Fruit fly (Drosophila melanogaster) whole organism, prepupa: ENCODE measurements around the gene CG46314.
A peak's percentile ranks its signal among the peaks of the same experiment; 100 is the strongest.

Experiments
- Blimp-1 ChIP-seq: fragments of 200-800 bp; sonication (Bioruptor generic); optimal IDR thresholded peaks from 3 replicates; lab custom pipeline; 2017; ENCODE audit warnings: missing biosample characterization, missing genetic modification characterization, mild to moderate bottlenecking, moderate library complexity, missing genetic modification reagents
- CG10631 ChIP-seq: fragments of 200-800 bp; sonication (Bioruptor generic); optimal IDR thresholded peaks from 2 replicates; lab custom pipeline; 2016; ENCODE audit warnings: missing biosample characterization, missing genetic modification characterization
- CG10669 ChIP-seq: fragments of 200-800 bp; sonication (Bioruptor generic); optimal IDR thresholded peaks from 3 replicates; lab custom pipeline; 2018; ENCODE audit warnings: missing biosample characterization, mild to moderate bottlenecking, missing genetic modification characterization, moderate library complexity
- CG11294 ChIP-seq: fragments of 200-800 bp; sonication (Bioruptor generic); IDR thresholded peaks from 2 replicates; pipeline ENCODE4 v1.3.6; 2022; ENCODE audit warnings: missing biosample characterization, missing genetic modification characterization
- CG11762 ChIP-seq: fragments of 200-800 bp; sonication (Bioruptor generic); optimal IDR thresholded peaks from 3 replicates; lab custom pipeline; 2016; ENCODE audit warnings: missing biosample characterization, missing genetic modification characterization; ENCODE audit not compliant: insufficient read depth
- CG11902 ChIP-seq: fragments of 200-800 bp; sonication (Bioruptor generic); optimal IDR thresholded peaks from 3 replicates; lab custom pipeline; 2016; ENCODE audit warnings: missing biosample characterization, missing genetic modification characterization
- CG15336 ChIP-seq: fragments of 200-800 bp; sonication (Bioruptor generic); IDR thresholded peaks from 2 replicates; pipeline ENCODE4 v1.3.6; 2022; ENCODE audit warnings: missing biosample characterization, missing genetic modification characterization
- CG1621 ChIP-seq: fragments of 200-800 bp; sonication (Bioruptor generic); optimal IDR thresholded peaks from 3 replicates; lab custom pipeline; 2018; ENCODE audit warnings: missing biosample characterization, mild to moderate bottlenecking, missing genetic modification characterization
- CG16779 ChIP-seq: fragments of 200-800 bp; sonication (Bioruptor generic); optimal IDR thresholded peaks from 3 replicates; lab custom pipeline; 2017; ENCODE audit warnings: missing biosample characterization, mild to moderate bottlenecking, missing genetic modification characterization
- CG3032 ChIP-seq: fragments of 200-800 bp; optimal IDR thresholded peaks from 2 replicates; lab custom pipeline; 2019; ENCODE audit warnings: missing biosample characterization, mild to moderate bottlenecking, missing genetic modification characterization, moderate library complexity
- CG31627 ChIP-seq: fragments of 200-800 bp; sonication (Bioruptor generic); optimal IDR thresholded peaks from 3 replicates; lab custom pipeline; 2016; ENCODE audit warnings: missing biosample characterization, missing genetic modification characterization
- CG32006 ChIP-seq: fragments of 200-800 bp; sonication (Bioruptor generic); optimal IDR thresholded peaks from 3 replicates; lab custom pipeline; 2017; ENCODE audit warnings: missing biosample characterization, mild to moderate bottlenecking, missing genetic modification characterization
- CG34406 ChIP-seq: fragments of 200-800 bp; sonication (Bioruptor generic); optimal IDR thresholded peaks from 3 replicates; lab custom pipeline; 2016; ENCODE audit warnings: missing biosample characterization, missing genetic modification characterization
- CG3919 ChIP-seq: fragments of 200-800 bp; sonication (Bioruptor generic); optimal IDR thresholded peaks from 3 replicates; lab custom pipeline; 2016; ENCODE audit warnings: missing biosample characterization, missing genetic modification characterization
- CG4318 ChIP-seq: fragments of 200-800 bp; sonication (Bioruptor generic); optimal IDR thresholded peaks from 3 replicates; lab custom pipeline; 2017; ENCODE audit warnings: missing biosample characterization, mild to moderate bottlenecking, missing genetic modification characterization
- CG6163 ChIP-seq: fragments of 200-800 bp; sonication (Bioruptor generic); IDR thresholded peaks from 3 replicates; pipeline ENCODE4 v1.3.6; 2022; ENCODE audit warnings: missing biosample characterization, missing genetic modification characterization
- CG6276 ChIP-seq: fragments of 200-800 bp; sonication (Bioruptor generic); optimal IDR thresholded peaks from 2 replicates; lab custom pipeline; 2017; ENCODE audit warnings: missing biosample characterization, mild to moderate bottlenecking, missing genetic modification characterization
- CG6792 ChIP-seq: fragments of 200-800 bp; sonication (Bioruptor generic); optimal IDR thresholded peaks from 3 replicates; lab custom pipeline; 2016; ENCODE audit warnings: missing biosample characterization, missing genetic modification characterization
- CG6808 ChIP-seq: fragments of 200-800 bp; sonication (Bioruptor generic); optimal IDR thresholded peaks from 3 replicates; lab custom pipeline; 2017; ENCODE audit warnings: missing biosample characterization, missing genetic modification characterization, mild to moderate bottlenecking, moderate library complexity, missing genetic modification reagents
- CG6854 ChIP-seq: fragments of 200-800 bp; sonication (Bioruptor generic); optimal IDR thresholded peaks from 2 replicates; lab custom pipeline; 2017; ENCODE audit warnings: missing biosample characterization, mild to moderate bottlenecking, missing genetic modification characterization
- CG7368 ChIP-seq: fragments of 200-800 bp; sonication (Bioruptor generic); optimal IDR thresholded peaks from 3 replicates; lab custom pipeline; 2016; ENCODE audit warnings: missing biosample characterization, missing genetic modification characterization
- CG8119 ChIP-seq: fragments of 200-800 bp; sonication (Bioruptor generic); IDR thresholded peaks from 3 replicates; pipeline ENCODE4 v1.3.6; 2022; ENCODE audit warnings: missing biosample characterization, missing genetic modification characterization
- CG8319 ChIP-seq: fragments of 200-800 bp; sonication (Bioruptor generic); optimal IDR thresholded peaks from 3 replicates; lab custom pipeline; 2016; ENCODE audit warnings: missing biosample characterization, missing genetic modification characterization
- CG8632 ChIP-seq: fragments of 200-800 bp; sonication (Bioruptor generic); optimal IDR thresholded peaks from 3 replicates; lab custom pipeline; 2016; ENCODE audit warnings: missing biosample characterization, missing genetic modification characterization
- CG9139 ChIP-seq: fragments of 200-800 bp; sonication (Bioruptor generic); optimal IDR thresholded peaks from 3 replicates; lab custom pipeline; 2017; ENCODE audit warnings: missing biosample characterization, mild to moderate bottlenecking, missing genetic modification characterization
- Eip75B ChIP-seq: fragments of 200-800 bp; sonication (Bioruptor generic); optimal IDR thresholded peaks from 3 replicates; lab custom pipeline; 2016; ENCODE audit warnings: missing biosample characterization, missing genetic modification characterization
- Eip78C ChIP-seq: fragments of 200-800 bp; sonication (Bioruptor generic); peaks from one replicate; lab custom pipeline; 2016; ENCODE audit warnings: missing biosample characterization, missing genetic modification characterization
- Eip93F ChIP-seq: fragments of 200-800 bp; sonication (Bioruptor generic); optimal IDR thresholded peaks from 2 replicates; lab custom pipeline; 2016; ENCODE audit warnings: missing biosample characterization, mild to moderate bottlenecking, missing genetic modification characterization
- Ets21C ChIP-seq: fragments of 200-800 bp; sonication (Bioruptor generic); optimal IDR thresholded peaks from 3 replicates; lab custom pipeline; 2016; ENCODE audit warnings: missing biosample characterization, missing genetic modification characterization
- Ets96B ChIP-seq: fragments of 200-800 bp; optimal IDR thresholded peaks from 2 replicates; lab custom pipeline; 2019; ENCODE audit warnings: missing biosample characterization, mild to moderate bottlenecking, missing genetic modification characterization, moderate library complexity
- Gug ChIP-seq: fragments of 200-800 bp; sonication (Bioruptor generic); IDR thresholded peaks from 2 replicates; pipeline ENCODE4 v1.3.6; 2022; ENCODE audit warnings: missing biosample characterization, missing genetic modification characterization
- Hr38 ChIP-seq: sonication (Bioruptor generic); optimal IDR thresholded peaks from 2 replicates; lab custom pipeline; 2016; ENCODE audit warnings: missing biosample characterization, missing genetic modification characterization
- Hr39 ChIP-seq: fragments of 200-800 bp; sonication (Bioruptor generic); optimal IDR thresholded peaks from 2 replicates; lab custom pipeline; 2016; ENCODE audit warnings: missing biosample characterization, missing genetic modification characterization
- Hr4 ChIP-seq: fragments of 200-800 bp; sonication (Bioruptor generic); optimal IDR thresholded peaks from 3 replicates; lab custom pipeline; 2016; ENCODE audit warnings: missing biosample characterization, missing genetic modification characterization
- Smox ChIP-seq: fragments of 200-800 bp; sonication (Bioruptor generic); optimal IDR thresholded peaks from 3 replicates; lab custom pipeline; 2016; ENCODE audit warnings: missing biosample characterization, missing genetic modification characterization
- Sox102F ChIP-seq: fragments of 200-800 bp; sonication (Bioruptor generic); optimal IDR thresholded peaks from 2 replicates; lab custom pipeline; 2016; ENCODE audit warnings: missing biosample characterization, mild to moderate bottlenecking, missing genetic modification characterization
- Sox14 ChIP-seq: fragments of 200-800 bp; sonication (Bioruptor generic); optimal IDR thresholded peaks from 3 replicates; lab custom pipeline; 2016; ENCODE audit warnings: missing biosample characterization, missing genetic modification characterization
- Sox15 ChIP-seq: fragments of 200-800 bp; sonication (Bioruptor generic); optimal IDR thresholded peaks from 3 replicates; lab custom pipeline; 2016; ENCODE audit warnings: missing biosample characterization, missing genetic modification characterization
- achi ChIP-seq: fragments of 200-800 bp; sonication (Bioruptor generic); optimal IDR thresholded peaks from 3 replicates; lab custom pipeline; 2016; ENCODE audit warnings: missing biosample characterization, missing genetic modification characterization
- acj6 ChIP-seq: fragments of 200-800 bp; sonication (Bioruptor generic); optimal IDR thresholded peaks from 3 replicates; lab custom pipeline; 2016; ENCODE audit warnings: missing biosample characterization, missing genetic modification characterization
- cyc ChIP-seq: fragments of 200-800 bp; sonication (Bioruptor generic); optimal IDR thresholded peaks from 3 replicates; lab custom pipeline; 2016; ENCODE audit warnings: missing biosample characterization, missing genetic modification characterization
- dsx ChIP-seq: fragments of 200-800 bp; optimal IDR thresholded peaks from 3 replicates; lab custom pipeline; 2019; ENCODE audit warnings: missing biosample characterization, mild to moderate bottlenecking, missing genetic modification characterization, moderate library complexity; ENCODE audit not compliant: poor library complexity, severe bottlenecking
- eg ChIP-seq: fragments of 200-800 bp; sonication (Bioruptor generic); IDR thresholded peaks from 3 replicates; pipeline ENCODE4 v1.3.6; 2022; ENCODE audit warnings: missing biosample characterization, missing genetic modification characterization
- esn ChIP-seq: fragments of 200-800 bp; sonication (Bioruptor generic); optimal IDR thresholded peaks from 2 replicates; lab custom pipeline; 2016; ENCODE audit warnings: missing biosample characterization, mild to moderate bottlenecking, missing genetic modification characterization, moderate library complexity
- fd85E ChIP-seq: fragments of 200-800 bp; sonication (Bioruptor generic); optimal IDR thresholded peaks from 3 replicates; lab custom pipeline; 2016; ENCODE audit warnings: missing biosample characterization, missing genetic modification characterization
- fkh ChIP-seq: fragments of 200-800 bp; sonication (Bioruptor generic); optimal IDR thresholded peaks from 3 replicates; lab custom pipeline; 2017; ENCODE audit warnings: missing biosample characterization, mild to moderate bottlenecking, missing genetic modification characterization, moderate library complexity
- lz ChIP-seq: fragments of 200-800 bp; sonication (Bioruptor generic); optimal IDR thresholded peaks from 3 replicates; lab custom pipeline; 2016; ENCODE audit warnings: missing biosample characterization, missing genetic modification characterization
- net ChIP-seq: fragments of 200-800 bp; sonication (Bioruptor generic); optimal IDR thresholded peaks from 3 replicates; lab custom pipeline; 2016; ENCODE audit warnings: missing biosample characterization, missing genetic modification characterization
- pdm3 ChIP-seq: fragments of 200-800 bp; sonication (Bioruptor generic); optimal IDR thresholded peaks from 3 replicates; lab custom pipeline; 2016; ENCODE audit warnings: missing biosample characterization, missing genetic modification characterization
- spab ChIP-seq: fragments of 200-800 bp; sonication (Bioruptor generic); optimal IDR thresholded peaks from 2 replicates; lab custom pipeline; 2017; ENCODE audit warnings: missing biosample characterization, mild to moderate bottlenecking, missing genetic modification characterization, missing genetic modification reagents
- ss ChIP-seq, 2 experiments: fragments of 200-800 bp; sonication (Bioruptor generic); optimal IDR thresholded peaks; 2 replicates in 1 of 2; 3 replicates in 1 of 2; lab custom pipeline; 2017 to 2018; ENCODE audit warnings: mild to moderate bottlenecking in 2 of 2, missing biosample characterization in 2 of 2, missing genetic modification characterization in 2 of 2, moderate library complexity in 1 of 2
- topi ChIP-seq: fragments of 200-800 bp; sonication (Bioruptor generic); optimal IDR thresholded peaks from 3 replicates; lab custom pipeline; 2016; ENCODE audit warnings: missing biosample characterization, missing genetic modification characterization

The CG46314 gene

dm6 chr2L:21313909-21314400 lies at the start of gene CG46314:
Gene CG46314, plus strand, starts transcription at chr2L:21314360.
- peak; percentile 30 for TF ChIP-seq dsx (GFP tag; lab: Kevin White, UChicago)
- TF ChIP-seq CG8119 = no peak; the same call in 2 of the 3 replicates
- TF ChIP-seq Hr39 (GFP tag; lab: Kevin White, UChicago) = peak; percentile 49
- TF ChIP-seq CG10669 (GFP tag; lab: Kevin White, UChicago) = peak; percentile 77
- peak; percentile 60 for TF ChIP-seq CG6276
- no peak for TF ChIP-seq Hr38
- peak; percentile 58 for TF ChIP-seq net (GFP tag; lab: Kevin White, UChicago)
- peak; percentile 65 for TF ChIP-seq lz
- TF ChIP-seq CG16779 (tag; lab: Kevin White, UChicago) = no peak
- no peak for TF ChIP-seq Eip93F
- TF ChIP-seq fd85E (GFP tag; lab: Kevin White, UChicago) = no peak
- peak; percentile 69 for TF ChIP-seq CG8319 (GFP tag; lab: Kevin White, UChicago)
- no peak for TF ChIP-seq CG11902
- peak; percentile 59 for TF ChIP-seq CG8632 (GFP tag; lab: Kevin White, UChicago)
- TF ChIP-seq CG6163 (GFP tag; lab: Robert Waterston, UW) = no peak
- TF ChIP-seq CG6808 = peak; percentile 78
- peak; percentile 69 for TF ChIP-seq Sox102F
- no peak for TF ChIP-seq fkh (GFP tag; lab: Kevin White, UChicago)
- TF ChIP-seq eg (GFP tag; lab: Robert Waterston, UW) = no peak
- TF ChIP-seq cyc (GFP tag; lab: Kevin White, UChicago) = peak; percentile 41
- peak; percentile 69 for TF ChIP-seq Smox (GFP tag; lab: Kevin White, UChicago)
- TF ChIP-seq Eip75B (GFP tag; lab: Kevin White, UChicago) = peak; percentile 74
- TF ChIP-seq CG10631 = peak; percentile 53
- TF ChIP-seq CG3919 = no peak
- peak; percentile 71 for TF ChIP-seq Ets96B (tag; lab: Kevin White, UChicago)
- TF ChIP-seq CG11762 (GFP tag; lab: Kevin White, UChicago) = peak; percentile 77
- peak; percentile 23 for TF ChIP-seq Sox15 (GFP tag; lab: Kevin White, UChicago)
- peak; percentile 56 for TF ChIP-seq CG15336 (GFP tag; lab: Robert Waterston, UW)
- TF ChIP-seq Blimp-1 (GFP tag; lab: Kevin White, UChicago) = peak; percentile 45
- no peak for TF ChIP-seq CG11294 (GFP tag; lab: Robert Waterston, UW)
- peak; percentile 50 for TF ChIP-seq acj6 (GFP tag; lab: Kevin White, UChicago)
- TF ChIP-seq spab = peak; percentile 74
- no peak for TF ChIP-seq pdm3 (GFP tag; lab: Kevin White, UChicago)
- peak; percentile 51 for TF ChIP-seq achi
- TF ChIP-seq Eip78C (GFP tag; lab: Kevin White, UChicago) = peak; percentile 91
- TF ChIP-seq CG4318 (GFP tag; lab: Kevin White, UChicago) = no peak
- peak; percentile 70 for TF ChIP-seq CG1621 (tag; lab: Kevin White, UChicago)
- no peak for TF ChIP-seq CG9139
- TF ChIP-seq CG3032 (tag; lab: Kevin White, UChicago) = peak; percentile 62
- TF ChIP-seq CG7368 = peak; percentile 58
- TF ChIP-seq CG6854 (GFP tag; lab: Kevin White, UChicago) = peak; percentile 65
- peak; percentile 40 for TF ChIP-seq Hr4 (GFP tag; lab: Kevin White, UChicago)
- peak; percentile 49; the same call in 1 of the 2 replicates for TF ChIP-seq Gug (GFP tag; lab: Robert Waterston, UW)
- TF ChIP-seq Sox14 (GFP tag; lab: Kevin White, UChicago) = peak; percentile 51
- TF ChIP-seq Ets21C (GFP tag; lab: Kevin White, UChicago) = peak; percentile 44
- TF ChIP-seq ss (GFP tag; optimal IDR thresholded peaks at IDR 0.05; lab: Kevin White, UChicago) = peak; percentile 41 to 55
- TF ChIP-seq CG6792 (GFP tag; lab: Kevin White, UChicago) = peak; percentile 53
- TF ChIP-seq CG31627 (GFP tag; lab: Kevin White, UChicago) = peak; percentile 67
- no peak for TF ChIP-seq CG34406
- peak; percentile 56 for TF ChIP-seq CG32006 (GFP tag; lab: Kevin White, UChicago)
- peak; percentile 59 for TF ChIP-seq topi (GFP tag; lab: Kevin White, UChicago)
- TF ChIP-seq esn (GFP tag; lab: Kevin White, UChicago) = peak; percentile 77
